Worm (Caenorhabditis elegans) whole organism, mixed stage, embryonic: ENCODE measurements around the gene F46C8.1.

Experiments used
- M03D4.4 ChIP-seq: sonication (generic microtip); optimal IDR thresholded peaks from 2 replicates; lab custom pipeline; 2017; ENCODE audit warnings: mild to moderate bottlenecking, missing genetic modification characterization, missing compliant biosample characterization
- bed-3 ChIP-seq: fragments of 200-800 bp; sonication (Bioruptor generic); optimal IDR thresholded peaks from 3 replicates; lab custom pipeline; 2018; ENCODE audit warnings: mild to moderate bottlenecking, missing genetic modification characterization, moderate library complexity, missing compliant biosample characterization
- blmp-1 ChIP-seq: fragments of 150-350 bp; optimal IDR thresholded peaks from 2 replicates; lab custom pipeline; 2014; ENCODE audit warnings: missing biosample characterization, missing genetic modification characterization
- ceh-39 ChIP-seq: fragments of 150-350 bp; optimal IDR thresholded peaks from 2 replicates; lab custom pipeline; 2014; ENCODE audit warnings: missing biosample characterization, missing genetic modification characterization
- ceh-43 ChIP-seq: fragments of 200-800 bp; sonication (Bioruptor generic); optimal IDR thresholded peaks from 2 replicates; lab custom pipeline; 2018; ENCODE audit warnings: mild to moderate bottlenecking, missing genetic modification characterization, moderate library complexity, missing compliant biosample characterization
- ceh-83 ChIP-seq: fragments of 200-800 bp; sonication (Bioruptor generic); optimal IDR thresholded peaks from 2 replicates; lab custom pipeline; 2018; ENCODE audit warnings: mild to moderate bottlenecking, missing genetic modification characterization, missing compliant biosample characterization
- ces-1 ChIP-seq: fragments of 150-350 bp; optimal IDR thresholded peaks from 2 replicates; lab custom pipeline; 2014; ENCODE audit warnings: missing biosample characterization, missing genetic modification reagents, missing genetic modification characterization
- cnd-1 ChIP-seq: fragments of 200-800 bp; sonication (Bioruptor generic); optimal IDR thresholded peaks from 2 replicates; lab custom pipeline; 2018; ENCODE audit warnings: mild to moderate bottlenecking, missing genetic modification characterization, missing compliant biosample characterization
- drap-1 ChIP-seq: fragments of 200-800 bp; sonication (Bioruptor generic); optimal IDR thresholded peaks from 3 replicates; lab custom pipeline; 2018; ENCODE audit warnings: mild to moderate bottlenecking, missing genetic modification characterization, missing compliant biosample characterization
- elt-1 ChIP-seq: sonication (generic microtip); optimal IDR thresholded peaks from 2 replicates; lab custom pipeline; 2017; ENCODE audit warnings: missing genetic modification characterization, mild to moderate bottlenecking, missing compliant biosample characterization, antibody characterized with exemption, moderate library complexity, borderline replicate concordance; ENCODE audit not compliant: insufficient read depth
- flh-1 ChIP-seq: fragments of 200-800 bp; sonication (Bioruptor generic); optimal IDR thresholded peaks from 2 replicates; lab custom pipeline; 2018; ENCODE audit warnings: mild to moderate bottlenecking, missing genetic modification characterization, moderate library complexity, missing compliant biosample characterization
- ham-2 ChIP-seq: fragments of 200-800 bp; sonication (Bioruptor generic); optimal IDR thresholded peaks from 2 replicates; lab custom pipeline; 2018; ENCODE audit warnings: mild to moderate bottlenecking, missing genetic modification characterization, missing compliant biosample characterization
- hlh-1 ChIP-seq: fragments of 150-350 bp; optimal IDR thresholded peaks from 2 replicates; lab custom pipeline; 2014; ENCODE audit warnings: missing biosample characterization, missing genetic modification reagents, missing genetic modification characterization
- lin-13 ChIP-seq: fragments of 150-350 bp; optimal IDR thresholded peaks from 2 replicates; lab custom pipeline; 2014; ENCODE audit warnings: missing biosample characterization, missing genetic modification characterization
- lin-32 ChIP-seq: fragments of 200-800 bp; sonication (Bioruptor generic); optimal IDR thresholded peaks from 2 replicates; lab custom pipeline; 2018; ENCODE audit warnings: mild to moderate bottlenecking, missing genetic modification characterization, missing compliant biosample characterization
- lsy-2 ChIP-seq: fragments of 150-350 bp; optimal IDR thresholded peaks from 2 replicates; lab custom pipeline; 2014; ENCODE audit warnings: missing biosample characterization, missing genetic modification characterization
- mab-5 ChIP-seq: fragments of 150-350 bp; optimal IDR thresholded peaks from 2 replicates; lab custom pipeline; 2014; ENCODE audit warnings: missing biosample characterization, missing genetic modification characterization
- mep-1 ChIP-seq: fragments of 150-350 bp; optimal IDR thresholded peaks from 2 replicates; lab custom pipeline; 2017; ENCODE audit warnings: missing biosample characterization, missing genetic modification reagents, missing genetic modification characterization, inconsistent platforms
- mls-2 ChIP-seq: sonication (generic microtip); optimal IDR thresholded peaks from 2 replicates; lab custom pipeline; 2016; ENCODE audit warnings: mild to moderate bottlenecking, missing genetic modification characterization, moderate library complexity, missing compliant biosample characterization
- nhr-12 ChIP-seq: fragments of 150-350 bp; optimal IDR thresholded peaks from 2 replicates; lab custom pipeline; 2014; ENCODE audit warnings: missing biosample characterization, missing genetic modification characterization
- nhr-2 ChIP-seq: fragments of 150-350 bp; optimal IDR thresholded peaks from 2 replicates; lab custom pipeline; 2014; ENCODE audit warnings: missing biosample characterization, missing genetic modification characterization
- nhr-28 ChIP-seq: fragments of 150-350 bp; optimal IDR thresholded peaks from 2 replicates; lab custom pipeline; 2014; ENCODE audit warnings: missing biosample characterization, missing genetic modification characterization
- nhr-76 ChIP-seq: sonication (generic microtip); optimal IDR thresholded peaks from 2 replicates; lab custom pipeline; 2017; ENCODE audit warnings: missing biosample characterization, missing genetic modification characterization
- pha-4 ChIP-seq: fragments of 150-350 bp; optimal IDR thresholded peaks from 2 replicates; lab custom pipeline; 2018; ENCODE audit warnings: missing biosample characterization, missing genetic modification reagents, missing genetic modification characterization
- sem-2 ChIP-seq: fragments of 200-800 bp; sonication (Bioruptor generic); optimal IDR thresholded peaks from 2 replicates; lab custom pipeline; 2018; ENCODE audit warnings: mild to moderate bottlenecking, missing genetic modification characterization, missing compliant biosample characterization
- sptf-1 ChIP-seq: sonication (generic microtip); optimal IDR thresholded peaks from 2 replicates; lab custom pipeline; 2017; ENCODE audit warnings: mild to moderate bottlenecking, missing genetic modification characterization, moderate library complexity, missing compliant biosample characterization
- tbx-8 ChIP-seq: fragments of 200-800 bp; sonication (Bioruptor generic); optimal IDR thresholded peaks from 2 replicates; lab custom pipeline; 2018; ENCODE audit warnings: mild to moderate bottlenecking, missing genetic modification characterization, moderate library complexity, missing compliant biosample characterization
- unc-120 ChIP-seq: sonication (generic microtip); optimal IDR thresholded peaks from 2 replicates; lab custom pipeline; 2017; ENCODE audit warnings: missing genetic modification characterization, missing compliant biosample characterization; ENCODE audit not compliant: poor library complexity, severe bottlenecking
- unc-39 ChIP-seq: fragments of 150-350 bp; optimal IDR thresholded peaks from 2 replicates; lab custom pipeline; 2014; ENCODE audit warnings: missing biosample characterization, missing genetic modification characterization
- unc-62 ChIP-seq: fragments of 150-350 bp; optimal IDR thresholded peaks from 2 replicates; lab custom pipeline; 2014; ENCODE audit warnings: missing biosample characterization, missing genetic modification reagents, missing genetic modification characterization
- zip-8 ChIP-seq: fragments of 150-350 bp; optimal IDR thresholded peaks from 2 replicates; lab custom pipeline; 2014; ENCODE audit warnings: missing biosample characterization, missing genetic modification characterization
- ztf-11 ChIP-seq: fragments of 150-350 bp; optimal IDR thresholded peaks from 2 replicates; lab custom pipeline; 2014; ENCODE audit warnings: missing biosample characterization, missing genetic modification characterization

F46C8.1 gene

ce11 chrX:7554326-7554725 lies 6.1 kb downstream of the F46C8.1 start, which contains the start of gene F46C8.8:
Gene F46C8.8 (minus strand): TSS chrX:7554426.
- TF ChIP-seq sptf-1 (tag; lab: Kevin White, UChicago) (no peak), nhr-12 (tag; lab: Kevin White, UChicago) (no peak), M03D4.4 (tag; lab: Kevin White, UChicago) (no peak), ztf-11 (no peak), hlh-1 (tag; lab: Kevin White, UChicago) (no peak), unc-62 (GFP tag; lab: Kevin White, UChicago) (no peak), pha-4 (tag; lab: Kevin White, UChicago) (no peak), unc-39 (tag; lab: Kevin White, UChicago) (no peak), drap-1 (no peak)

- TF ChIP-seq hlh-1 (tag; lab: Kevin White, UChicago) (no peak), elt-1 (no peak)
Observed at ce11 chrX:7558928-7559455, 10.7 kb downstream of the F46C8.1 start, which contains the start of the genes PDB1.1 and F08C6.5. Gene PDB1.1 (minus strand): TSS chrX:7559085. Gene F08C6.5 (plus strand): TSS chrX:7559405.

- TF ChIP-seq nhr-28 (tag; lab: Kevin White, UChicago): no peak
- TF ChIP-seq unc-62 (GFP tag; lab: Kevin White, UChicago): no peak
- no peak for TF ChIP-seq pha-4 (tag; lab: Kevin White, UChicago)
- no peak for TF ChIP-seq tbx-8
- no peak for TF ChIP-seq flh-1 (GFP tag; lab: Kevin White, UChicago)
- no peak for TF ChIP-seq blmp-1 (tag; lab: Kevin White, UChicago)
- TF ChIP-seq lin-32 (GFP tag; lab: Kevin White, UChicago): no peak
- TF ChIP-seq unc-39 (tag; lab: Kevin White, UChicago): no peak
- no peak for TF ChIP-seq ceh-43 (GFP tag; lab: Kevin White, UChicago)
- no peak for TF ChIP-seq ceh-83 (GFP tag; lab: Kevin White, UChicago)
- no peak for TF ChIP-seq ham-2 (GFP tag; lab: Kevin White, UChicago)
- no peak for TF ChIP-seq lsy-2 (tag; lab: Kevin White, UChicago)
- no peak for TF ChIP-seq hlh-1 (tag; lab: Kevin White, UChicago)
- TF ChIP-seq elt-1: no peak
- no peak for TF ChIP-seq drap-1
- TF ChIP-seq cnd-1 (tag; lab: Kevin White, UChicago): no peak
- TF ChIP-seq ceh-39 (tag; lab: Kevin White, UChicago): no peak
- no peak for TF ChIP-seq nhr-76 (tag; lab: Kevin White, UChicago)
- no peak for TF ChIP-seq ces-1
Observed at ce11 chrX:7561972-7562371, 13.7 kb downstream of the F46C8.1 start.

ce11 chrX:7562625-7563024 lies 14.4 kb downstream of the F46C8.1 start, which contains the start of gene sto-1:
Gene sto-1 (plus strand): TSS chrX:7562824.
- TF ChIP-seq nhr-76 (tag; lab: Kevin White, UChicago): no peak
- TF ChIP-seq nhr-2: peak; percentile 73
- no peak for TF ChIP-seq M03D4.4 (tag; lab: Kevin White, UChicago)
- TF ChIP-seq unc-39 (tag; lab: Kevin White, UChicago): no peak
- no peak for TF ChIP-seq lin-13 (tag; lab: Kevin White, UChicago)
- peak; percentile 30 for TF ChIP-seq cnd-1 (tag; lab: Kevin White, UChicago)
- no peak for TF ChIP-seq unc-62 (GFP tag; lab: Kevin White, UChicago)
- TF ChIP-seq ceh-83 (GFP tag; lab: Kevin White, UChicago): peak; percentile 12
- TF ChIP-seq tbx-8: no peak
- TF ChIP-seq ceh-39 (tag; lab: Kevin White, UChicago): no peak
- TF ChIP-seq flh-1 (GFP tag; lab: Kevin White, UChicago): peak; percentile 14
- no peak for TF ChIP-seq drap-1
- TF ChIP-seq blmp-1 (tag; lab: Kevin White, UChicago): no peak
- no peak for TF ChIP-seq ztf-11

ce11 chrX:7563425-7563824 lies 15.2 kb downstream of the F46C8.1 start:
- TF ChIP-seq mab-5 (tag; lab: Kevin White, UChicago): no peak
- TF ChIP-seq unc-120 (tag; lab: Kevin White, UChicago): no peak
- peak; percentile 91 for TF ChIP-seq zip-8
- TF ChIP-seq hlh-1 (tag; lab: Kevin White, UChicago): peak; percentile 4
- peak; percentile 82 for TF ChIP-seq nhr-2
- TF ChIP-seq tbx-8: no peak
- no peak for TF ChIP-seq sem-2 (GFP tag; lab: Kevin White, UChicago)
- no peak for TF ChIP-seq mls-2 (tag; lab: Kevin White, UChicago)
- no peak for TF ChIP-seq lin-32 (GFP tag; lab: Kevin White, UChicago)
- no peak for TF ChIP-seq mep-1 (tag; lab: Kevin White, UChicago)
- no peak for TF ChIP-seq nhr-28 (tag; lab: Kevin White, UChicago)
- no peak for TF ChIP-seq elt-1
- TF ChIP-seq bed-3 (GFP tag; lab: Kevin White, UChicago): no peak
- TF ChIP-seq cnd-1 (tag; lab: Kevin White, UChicago): no peak
- TF ChIP-seq ztf-11: no peak
- no peak for TF ChIP-seq unc-62 (GFP tag; lab: Kevin White, UChicago)
